Worm (Caenorhabditis elegans) whole organism, L1 larva: ENCODE data around the gene cnc-10.

Experiments used
- C04F5.9 ChIP-seq: sonication (generic microtip); optimal IDR thresholded peaks from 2 replicates; lab custom pipeline; 2016; ENCODE audit warnings: missing genetic modification characterization, missing compliant biosample characterization
- C34B4.2 ChIP-seq: sonication (generic microtip); optimal IDR thresholded peaks from 2 replicates; lab custom pipeline; 2017; ENCODE audit warnings: mild to moderate bottlenecking, missing genetic modification characterization, missing compliant biosample characterization
- F16B12.6 ChIP-seq: fragments of 150-350 bp; optimal IDR thresholded peaks from 2 replicates; lab custom pipeline; 2014; ENCODE audit warnings: missing biosample characterization, missing genetic modification characterization
- aha-1 ChIP-seq: fragments of 150-350 bp; optimal IDR thresholded peaks from 2 replicates; lab custom pipeline; 2014; ENCODE audit warnings: missing biosample characterization, missing genetic modification characterization
- ama-1 ChIP-seq: fragments of 150-350 bp; optimal IDR thresholded peaks from 2 replicates; lab custom pipeline; 2014
- blmp-1 ChIP-seq: fragments of 150-350 bp; optimal IDR thresholded peaks from 2 replicates; lab custom pipeline; 2014; ENCODE audit warnings: missing biosample characterization, missing genetic modification characterization
- ceh-63 ChIP-seq: fragments of 200-800 bp; sonication (Bioruptor generic); optimal IDR thresholded peaks from 2 replicates; lab custom pipeline; 2018; ENCODE audit warnings: mild to moderate bottlenecking, missing genetic modification characterization, missing compliant biosample characterization
- ceh-88 ChIP-seq: fragments of 200-800 bp; sonication (Bioruptor generic); IDR thresholded peaks from 2 replicates; pipeline ENCODE4 v1.3.6; 2022; ENCODE audit warnings: missing genetic modification characterization, missing compliant biosample characterization
- ces-1 ChIP-seq: fragments of 150-350 bp; optimal IDR thresholded peaks from 2 replicates; lab custom pipeline; 2014; ENCODE audit warnings: missing biosample characterization, missing genetic modification reagents, missing genetic modification characterization
- dsc-1 ChIP-seq: sonication (generic microtip); optimal IDR thresholded peaks from 2 replicates; lab custom pipeline; 2016; ENCODE audit warnings: mild to moderate bottlenecking, missing genetic modification characterization, missing compliant biosample characterization
- efl-1 ChIP-seq, 4 experiments: fragments of 150-350 bp; optimal IDR thresholded peaks in 3 of 4; peaks in 1 of 4; 1 replicate in 1 of 4; 2 replicates in 3 of 4; lab custom pipeline; 2014; ENCODE audit warnings: missing biosample characterization in 2 of 4, missing genetic modification characterization in 2 of 4, missing genetic modification reagents in 2 of 4
- egl-13 ChIP-seq: sonication (generic microtip); optimal IDR thresholded peaks from 2 replicates; lab custom pipeline; 2016; ENCODE audit warnings: missing genotype, missing genetic modification reagents, missing genetic modification characterization, missing compliant biosample characterization
- elt-2 ChIP-seq: sonication (generic microtip); optimal IDR thresholded peaks from 2 replicates; lab custom pipeline; 2016; ENCODE audit warnings: missing genetic modification characterization, mild to moderate bottlenecking, inconsistent platforms, missing compliant biosample characterization, missing genetic modification reagents
- elt-3 ChIP-seq, 6 experiments: fragments of 150-350 bp in 1 of 6; sonication (generic microtip); optimal IDR thresholded peaks; 2 replicates each; lab custom pipeline; 2017 to 2018; ENCODE audit warnings: missing biosample characterization in 6 of 6, missing genetic modification characterization in 6 of 6, inconsistent platforms in 1 of 6
- ets-5 ChIP-seq: fragments of 200-800 bp; sonication (Bioruptor generic); IDR thresholded peaks from 2 replicates; pipeline ENCODE4 v1.3.6; 2022; ENCODE audit warnings: missing genetic modification characterization, missing compliant biosample characterization
- fkh-8 ChIP-seq: sonication (generic microtip); optimal IDR thresholded peaks from 2 replicates; lab custom pipeline; 2016; ENCODE audit warnings: mild to moderate bottlenecking, missing genetic modification characterization, missing compliant biosample characterization
- fos-1 ChIP-seq: fragments of 150-350 bp; optimal IDR thresholded peaks from 2 replicates; lab custom pipeline; 2014; ENCODE audit warnings: missing biosample characterization, missing genetic modification characterization
- hlh-17 ChIP-seq: fragments of 200-800 bp; sonication (Bioruptor generic); optimal IDR thresholded peaks from 2 replicates; lab custom pipeline; 2018; ENCODE audit warnings: missing genetic modification characterization, mild to moderate bottlenecking, missing compliant biosample characterization, moderate library complexity, borderline replicate concordance
- hpl-2 ChIP-seq: fragments of 150-350 bp; optimal IDR thresholded peaks from 2 replicates; lab custom pipeline; 2014; ENCODE audit warnings: missing biosample characterization, missing genetic modification reagents, missing genetic modification characterization
- irx-1 ChIP-seq: sonication (generic microtip); optimal IDR thresholded peaks from 2 replicates; lab custom pipeline; 2016; ENCODE audit warnings: missing genetic modification characterization, missing compliant biosample characterization
- jun-1 ChIP-seq: fragments of 150-350 bp; optimal IDR thresholded peaks from 2 replicates; lab custom pipeline; 2014; ENCODE audit warnings: missing biosample characterization, missing genetic modification reagents, missing genetic modification characterization
- lin-14 ChIP-seq: fragments of 200-800 bp; sonication (Bioruptor generic); optimal IDR thresholded peaks from 2 replicates; lab custom pipeline; 2018; ENCODE audit warnings: mild to moderate bottlenecking, missing genetic modification characterization, moderate library complexity, missing compliant biosample characterization
- lin-15B ChIP-seq: fragments of 150-350 bp; sonication (generic microtip); optimal IDR thresholded peaks from 3 replicates; lab custom pipeline; 2014; ENCODE audit warnings: missing biosample characterization, missing genetic modification characterization
- lin-39 ChIP-seq: fragments of 150-350 bp; optimal IDR thresholded peaks from 2 replicates; lab custom pipeline; 2014; ENCODE audit warnings: missing biosample characterization, missing genetic modification reagents, missing genetic modification characterization
- lsy-2 ChIP-seq, 2 experiments: fragments of 150-350 bp; optimal IDR thresholded peaks; 2 replicates each; lab custom pipeline; 2014; ENCODE audit warnings: missing biosample characterization in 2 of 2, missing genetic modification characterization in 2 of 2
- mdl-1 ChIP-seq, 2 experiments: fragments of 150-350 bp; optimal IDR thresholded peaks; 2 replicates each; lab custom pipeline; 2014 to 2017; ENCODE audit warnings: missing biosample characterization in 2 of 2, missing genetic modification characterization in 2 of 2, inconsistent platforms in 1 of 2
- mep-1 ChIP-seq: fragments of 150-350 bp; optimal IDR thresholded peaks from 2 replicates; lab custom pipeline; 2014; ENCODE audit warnings: missing biosample characterization, missing genetic modification characterization
- nhr-11 ChIP-seq: fragments of 150-350 bp; optimal IDR thresholded peaks from 2 replicates; lab custom pipeline; 2014; ENCODE audit warnings: missing biosample characterization, missing genetic modification characterization
- nhr-12 ChIP-seq: sonication (generic microtip); optimal IDR thresholded peaks from 2 replicates; lab custom pipeline; 2017; ENCODE audit warnings: missing biosample characterization, missing genetic modification characterization
- nhr-47 ChIP-seq: sonication (generic microtip); optimal IDR thresholded peaks from 2 replicates; lab custom pipeline; 2016; ENCODE audit warnings: mild to moderate bottlenecking, missing genetic modification characterization, moderate library complexity, missing compliant biosample characterization
- nhr-71 ChIP-seq: sonication (generic microtip); optimal IDR thresholded peaks from 2 replicates; lab custom pipeline; 2016; ENCODE audit warnings: mild to moderate bottlenecking, missing genetic modification characterization, moderate library complexity, missing compliant biosample characterization
- nhr-84 ChIP-seq: sonication (generic microtip); optimal IDR thresholded peaks from 2 replicates; lab custom pipeline; 2017; ENCODE audit warnings: missing biosample characterization, missing genetic modification characterization
- nhr-85 ChIP-seq: sonication (generic microtip); peaks from one replicate; lab custom pipeline; 2016; ENCODE audit warnings: missing genetic modification characterization, inconsistent platforms, missing compliant biosample characterization
- nhr-90 ChIP-seq: sonication (generic microtip); optimal IDR thresholded peaks from 2 replicates; lab custom pipeline; 2016; ENCODE audit warnings: mild to moderate bottlenecking, missing genetic modification characterization, missing compliant biosample characterization; ENCODE audit not compliant: poor library complexity
- pax-3 ChIP-seq: fragments of 200-800 bp; sonication (Bioruptor generic); optimal IDR thresholded peaks from 2 replicates; lab custom pipeline; 2018; ENCODE audit warnings: mild to moderate bottlenecking, missing genetic modification characterization, moderate library complexity, missing compliant biosample characterization
- pqm-1 ChIP-seq: sonication (generic microtip); optimal IDR thresholded peaks from 3 replicates; lab custom pipeline; 2017; ENCODE audit warnings: missing biosample characterization, missing genetic modification characterization
- rnt-1 ChIP-seq: sonication (generic microtip); optimal IDR thresholded peaks from 2 replicates; lab custom pipeline; 2016; ENCODE audit warnings: mild to moderate bottlenecking, missing genetic modification characterization, moderate library complexity, missing compliant biosample characterization
- snpc-4 ChIP-seq: fragments of 150-350 bp; optimal IDR thresholded peaks from 2 replicates; lab custom pipeline; 2014; ENCODE audit warnings: missing biosample characterization, missing genetic modification characterization
- swsn-7 ChIP-seq: sonication (generic microtip); optimal IDR thresholded peaks from 2 replicates; lab custom pipeline; 2016; ENCODE audit warnings: missing genetic modification characterization, missing compliant biosample characterization
- tbx-2 ChIP-seq: sonication (generic microtip); optimal IDR thresholded peaks from 2 replicates; lab custom pipeline; 2016; ENCODE audit warnings: missing genetic modification characterization, missing compliant biosample characterization
- tlp-1 ChIP-seq: fragments of 150-350 bp; optimal IDR thresholded peaks from 2 replicates; lab custom pipeline; 2014; ENCODE audit warnings: missing biosample characterization, missing genetic modification characterization
- zag-1 ChIP-seq: fragments of 150-350 bp; optimal IDR thresholded peaks from 2 replicates; lab custom pipeline; 2014; ENCODE audit warnings: missing biosample characterization, missing genetic modification characterization
- zip-4 ChIP-seq: fragments of 200-800 bp; sonication (Bioruptor generic); optimal IDR thresholded peaks from 2 replicates; lab custom pipeline; 2018; ENCODE audit warnings: mild to moderate bottlenecking, missing genetic modification characterization, moderate library complexity, missing compliant biosample characterization
- ztf-4 ChIP-seq: fragments of 150-350 bp; optimal IDR thresholded peaks from 2 replicates; lab custom pipeline; 2014; ENCODE audit warnings: missing biosample characterization, missing genetic modification characterization

The cnc-10 gene

DNA sequence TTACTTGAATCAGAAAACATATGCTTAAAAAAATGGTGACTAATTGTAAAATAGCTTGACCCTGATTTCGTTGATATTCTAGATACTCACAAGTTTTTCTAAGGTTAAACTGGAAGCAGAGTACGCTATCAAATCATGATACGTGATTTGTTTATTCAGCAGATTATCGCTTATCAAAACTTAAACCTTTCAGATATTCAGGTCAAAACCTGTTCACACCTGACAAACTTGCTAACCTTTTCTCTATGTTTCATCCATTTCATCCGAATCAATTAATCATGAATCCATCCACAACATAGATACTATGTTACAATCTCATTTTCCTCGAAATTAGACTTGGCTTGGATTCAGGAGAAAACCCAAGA is 35.3 kb upstream of the cnc-10 start:
- TF ChIP-seq nhr-11 (tag; lab: Kevin White, UChicago) (no peak), mdl-1 (tag; optimal IDR thresholded peaks at IDR 0.05; lab: Kevin White, UChicago) (no peak), ets-5 (no peak), nhr-90 (tag; lab: Kevin White, UChicago) (peak; percentile 17), lin-15B (tag; lab: Kevin White, UChicago) (no peak), elt-2 (no peak), lin-14 (GFP tag; lab: Kevin White, UChicago) (no peak), efl-1 (optimal IDR thresholded peaks at IDR 0.05; lab: Kevin White, UChicago) (no peak), efl-1 (GFP tag; optimal IDR thresholded peaks at IDR 0.05 in 1 of 2; lab: Kevin White, UChicago) (peak in 1 of 2 experiments; percentile 76), fkh-8 (tag; lab: Kevin White, UChicago) (no peak), dsc-1 (tag; lab: Kevin White, UChicago) (no peak), hpl-2 (no peak), nhr-84 (tag; lab: Kevin White, UChicago) (no peak), C34B4.2 (tag; lab: Kevin White, UChicago) (no peak), lsy-2 (tag; optimal IDR thresholded peaks at IDR 0.05; lab: Kevin White, UChicago) (peak in 1 of 2 experiments; percentile 12), zip-4 (GFP tag; lab: Kevin White, UChicago) (no peak), pqm-1 (no peak), irx-1 (tag; lab: Kevin White, UChicago) (no peak), nhr-47 (tag; lab: Kevin White, UChicago) (no peak), snpc-4 (no peak), fos-1 (tag; lab: Kevin White, UChicago) (no peak), ces-1 (GFP tag; lab: Kevin White, UChicago) (no peak), elt-3 (tag; optimal IDR thresholded peaks at IDR 0.05; lab: Kevin White, UChicago) (peak in 1 of 6 experiments; percentile 76), nhr-71 (tag; lab: Kevin White, UChicago) (peak; percentile 38), pax-3 (tag; lab: Kevin White, UChicago) (no peak), ztf-4 (tag; lab: Kevin White, UChicago) (peak; percentile 18), aha-1 (tag; lab: Kevin White, UChicago) (no peak), rnt-1 (tag; lab: Kevin White, UChicago) (no peak), tlp-1 (tag; lab: Kevin White, UChicago) (no peak), nhr-12 (no peak), F16B12.6 (no peak), ceh-63 (GFP tag; lab: Kevin White, UChicago) (no peak), zag-1 (tag; lab: Kevin White, UChicago) (no peak), nhr-85 (tag; lab: Kevin White, UChicago) (peak; percentile 86), ceh-88 (GFP tag; lab: Robert Waterston, UW) (no peak), tbx-2 (tag; lab: Kevin White, UChicago) (no peak), jun-1 (peak; percentile 9), ama-1 (no peak), egl-13 (tag; lab: Kevin White, UChicago) (no peak), C04F5.9 (no peak)

DNA sequence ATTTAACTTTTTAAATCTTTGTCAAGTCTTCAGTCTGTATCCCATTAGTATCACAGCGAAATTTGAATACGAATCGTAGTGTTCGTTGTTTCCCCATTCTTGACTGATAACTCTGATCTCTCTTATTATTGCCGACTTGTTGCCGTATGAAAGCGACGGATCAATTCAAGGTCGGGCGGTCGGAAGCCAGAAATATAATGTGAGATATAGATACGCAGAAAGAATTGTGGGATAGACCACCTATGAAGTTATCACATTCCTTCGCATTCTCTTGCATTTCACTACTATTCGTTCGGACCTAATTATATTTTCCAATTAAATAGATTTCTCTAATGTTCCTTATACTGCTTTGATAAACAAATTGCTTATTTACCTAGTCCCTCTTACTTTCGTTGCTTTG is 34.1 kb upstream of the cnc-10 start:
- TF ChIP-seq lin-39 (no peak), elt-3 (tag; optimal IDR thresholded peaks at IDR 0.05; lab: Kevin White, UChicago) (peak in 1 of 6 experiments; percentile 48), blmp-1 (tag; lab: Kevin White, UChicago) (peak; percentile 80), mep-1 (tag; lab: Kevin White, UChicago) (peak; percentile 8), nhr-85 (tag; lab: Kevin White, UChicago) (peak; percentile 79), swsn-7 (tag; lab: Kevin White, UChicago) (no peak), hlh-17 (no peak)
